Worm (Caenorhabditis elegans) whole organism, L4 larva: ENCODE measurements around the gene cyp-42A1.

ENCODE experiments used
- D1046.2 ChIP-seq: fragments of 200-800 bp; sonication (Bioruptor generic); IDR thresholded peaks from 2 replicates; pipeline ENCODE4 v1.3.6; 2022; ENCODE audit warnings: missing genetic modification characterization, missing compliant biosample characterization
- F10B5.3 ChIP-seq: sonication (generic microtip); optimal IDR thresholded peaks from 2 replicates; lab custom pipeline; 2016; ENCODE audit warnings: mild to moderate bottlenecking, missing genetic modification characterization, missing compliant biosample characterization
- F26F4.8 ChIP-seq: fragments of 200-800 bp; sonication (Bioruptor generic); conservative IDR thresholded peaks from 2 replicates; pipeline ENCODE4 v1.3.6; 2022; ENCODE audit warnings: missing genetic modification characterization, missing compliant biosample characterization
- F37D6.2 ChIP-seq: sonication (generic microtip); optimal IDR thresholded peaks from 2 replicates; lab custom pipeline; 2016; ENCODE audit warnings: mild to moderate bottlenecking, missing genetic modification characterization, missing compliant biosample characterization
- F44E2.7 ChIP-seq: fragments of 200-800 bp; sonication (Bioruptor generic); IDR thresholded peaks from 2 replicates; pipeline ENCODE4 v2.1.2; 2022; ENCODE audit warnings: missing genetic modification characterization, missing compliant biosample characterization
- F49E8.2 ChIP-seq: sonication (generic microtip); optimal IDR thresholded peaks from 2 replicates; lab custom pipeline; 2016; ENCODE audit warnings: missing compliant biosample characterization, mild to moderate bottlenecking, missing genetic modification characterization, borderline replicate concordance
- T26A8.4 ChIP-seq: fragments of 200-800 bp; sonication (Bioruptor generic); IDR thresholded peaks from 2 replicates; pipeline ENCODE4 v1.3.6; 2022; ENCODE audit warnings: missing genetic modification characterization, missing compliant biosample characterization
- ZK546.5 ChIP-seq, 2 experiments: sonication (generic microtip); optimal IDR thresholded peaks; 2 replicates each; lab custom pipeline; 2017; ENCODE audit warnings: missing biosample characterization in 2 of 2, missing genetic modification characterization in 2 of 2
- ama-1 ChIP-seq: fragments of 150-350 bp; optimal IDR thresholded peaks from 2 replicates; lab custom pipeline; 2014; ENCODE audit warnings: inconsistent platforms, mixed read lengths
- arid-1 ChIP-seq: fragments of 200-800 bp; sonication (Bioruptor generic); conservative IDR thresholded peaks from 2 replicates; pipeline ENCODE4 v1.3.6; 2022; ENCODE audit warnings: missing genetic modification reagents, missing genetic modification characterization, missing compliant biosample characterization
- attf-4 ChIP-seq: sonication (generic microtip); optimal IDR thresholded peaks from 3 replicates; lab custom pipeline; 2017; ENCODE audit warnings: missing biosample characterization, missing genetic modification characterization
- ceh-28 ChIP-seq: fragments of 150-350 bp; optimal IDR thresholded peaks from 2 replicates; lab custom pipeline; 2014; ENCODE audit warnings: missing biosample characterization, missing genetic modification reagents, missing genetic modification characterization
- ceh-44 ChIP-seq: fragments of 200-800 bp; sonication (Bioruptor generic); IDR thresholded peaks from 2 replicates; pipeline ENCODE4 v1.3.6; 2022; ENCODE audit warnings: missing genetic modification reagents, missing genetic modification characterization, missing compliant biosample characterization
- ceh-82 ChIP-seq: sonication (generic microtip); optimal IDR thresholded peaks from 2 replicates; lab custom pipeline; 2017; ENCODE audit warnings: missing biosample characterization, missing genetic modification characterization
- ces-1 ChIP-seq: fragments of 150-350 bp; sonication (generic microtip); optimal IDR thresholded peaks from 4 replicates; lab custom pipeline; 2014; ENCODE audit warnings: missing biosample characterization, missing genetic modification reagents, missing genetic modification characterization
- daf-12 ChIP-seq: fragments of 150-350 bp; optimal IDR thresholded peaks from 2 replicates; lab custom pipeline; 2014; ENCODE audit warnings: missing biosample characterization, missing genetic modification reagents, missing genetic modification characterization
- daf-16 ChIP-seq, 3 experiments: sonication (generic microtip); optimal IDR thresholded peaks; 2 replicates each; lab custom pipeline; 2016 to 2017; ENCODE audit warnings: missing genetic modification characterization in 3 of 3, missing genetic modification reagents in 3 of 3, mild to moderate bottlenecking in 2 of 3, missing compliant biosample characterization in 2 of 3, missing biosample characterization in 1 of 3, moderate library complexity in 1 of 3
- daf-19 ChIP-seq: fragments of 200-800 bp; sonication (Bioruptor generic); conservative IDR thresholded peaks from 2 replicates; pipeline ENCODE4 v1.3.6; 2022; ENCODE audit warnings: missing genetic modification characterization, missing compliant biosample characterization
- daf-8 ChIP-seq: fragments of 200-800 bp; sonication (Bioruptor generic); IDR thresholded peaks from 2 replicates; pipeline ENCODE4 v1.3.6; 2022; ENCODE audit warnings: missing genetic modification characterization, missing compliant biosample characterization
- dmd-8 ChIP-seq: fragments of 200-800 bp; sonication (Bioruptor generic); IDR thresholded peaks from 2 replicates; pipeline ENCODE4 v1.3.6; 2022; ENCODE audit warnings: missing genetic modification characterization, missing compliant biosample characterization
- dmd-9 ChIP-seq: fragments of 200-800 bp; sonication (Bioruptor generic); IDR thresholded peaks from 2 replicates; pipeline ENCODE4 v1.3.6; 2022; ENCODE audit warnings: missing genetic modification reagents, missing genetic modification characterization, missing compliant biosample characterization
- fkh-10 ChIP-seq: fragments of 150-350 bp; optimal IDR thresholded peaks from 2 replicates; lab custom pipeline; 2014; ENCODE audit warnings: missing biosample characterization, missing genetic modification reagents, missing genetic modification characterization
- fos-1 ChIP-seq: fragments of 150-350 bp; optimal IDR thresholded peaks from 2 replicates; lab custom pipeline; 2014; ENCODE audit warnings: missing biosample characterization, missing genetic modification characterization
- gei-8 ChIP-seq: fragments of 200-800 bp; sonication (Bioruptor generic); optimal IDR thresholded peaks from 2 replicates; lab custom pipeline; 2018; ENCODE audit warnings: mild to moderate bottlenecking, missing genetic modification characterization, missing compliant biosample characterization
- hlh-11 ChIP-seq: fragments of 200-800 bp; sonication (Bioruptor generic); optimal IDR thresholded peaks from 2 replicates; lab custom pipeline; 2018; ENCODE audit warnings: mild to moderate bottlenecking, missing genetic modification characterization, missing compliant biosample characterization
- hlh-30 ChIP-seq: sonication (generic microtip); optimal IDR thresholded peaks from 2 replicates; lab custom pipeline; 2017; ENCODE audit warnings: antibody characterized with exemption, mild to moderate bottlenecking, missing genetic modification characterization, missing compliant biosample characterization; ENCODE audit not compliant: insufficient read depth
- lim-7 ChIP-seq: fragments of 200-800 bp; sonication (Bioruptor generic); IDR thresholded peaks from 2 replicates; pipeline ENCODE4 v1.3.6; 2022; ENCODE audit warnings: missing genetic modification characterization, missing compliant biosample characterization
- lin-1 ChIP-seq: fragments of 200-800 bp; sonication (Bioruptor generic); IDR thresholded peaks from 2 replicates; pipeline ENCODE4 v1.3.6; 2022; ENCODE audit warnings: missing genetic modification reagents, missing genetic modification characterization, missing compliant biosample characterization
- lin-29 ChIP-seq: fragments of 200-800 bp; sonication (Bioruptor generic); IDR thresholded peaks from 2 replicates; pipeline ENCODE4 v1.3.6; 2022; ENCODE audit warnings: missing genetic modification reagents, missing genetic modification characterization, missing compliant biosample characterization
- lir-3 ChIP-seq: sonication (generic microtip); optimal IDR thresholded peaks from 2 replicates; lab custom pipeline; 2016; ENCODE audit warnings: mild to moderate bottlenecking, missing genetic modification characterization, missing compliant biosample characterization
- lsy-2 ChIP-seq, 2 experiments: fragments of 150-350 bp in 1 of 2; sonication (generic microtip) in 1 of 2; optimal IDR thresholded peaks; 2 replicates each; lab custom pipeline; 2014 to 2017; ENCODE audit warnings: missing biosample characterization in 2 of 2, missing genetic modification characterization in 2 of 2
- madf-5 ChIP-seq, 2 experiments: fragments of 200-800 bp; sonication (Bioruptor generic); IDR thresholded peaks; 2 replicates each; pipeline ENCODE4 v1.3.6; 2022; ENCODE audit warnings: missing compliant biosample characterization in 2 of 2, missing genetic modification characterization in 2 of 2
- mdl-1 ChIP-seq, 2 experiments: fragments of 150-350 bp in 1 of 2; sonication (generic microtip) in 1 of 2; optimal IDR thresholded peaks; 2 replicates each; lab custom pipeline; 2014 to 2017; ENCODE audit warnings: missing biosample characterization in 2 of 2, missing genetic modification characterization in 2 of 2
- mdt-29 ChIP-seq: fragments of 200-800 bp; sonication (Bioruptor generic); IDR thresholded peaks from 2 replicates; pipeline ENCODE4 v1.3.6; 2022; ENCODE audit warnings: missing genetic modification reagents, missing genetic modification characterization, missing compliant biosample characterization
- mxl-2 ChIP-seq: fragments of 200-800 bp; sonication (Bioruptor generic); conservative IDR thresholded peaks from 2 replicates; pipeline ENCODE4 v1.3.6; 2022; ENCODE audit warnings: missing genetic modification reagents, missing genetic modification characterization, missing compliant biosample characterization
- nhr-11 ChIP-seq: fragments of 150-350 bp; optimal IDR thresholded peaks from 2 replicates; lab custom pipeline; 2014; ENCODE audit warnings: missing biosample characterization, missing genetic modification characterization
- nhr-237 ChIP-seq: sonication (generic microtip); optimal IDR thresholded peaks from 2 replicates; lab custom pipeline; 2017; ENCODE audit warnings: missing biosample characterization, missing genetic modification characterization
- nhr-28 ChIP-seq: fragments of 150-350 bp; optimal IDR thresholded peaks from 2 replicates; lab custom pipeline; 2014; ENCODE audit warnings: missing biosample characterization, missing genetic modification characterization
- nhr-48 ChIP-seq: sonication (generic microtip); optimal IDR thresholded peaks from 2 replicates; lab custom pipeline; 2016; ENCODE audit warnings: mild to moderate bottlenecking, missing genetic modification characterization, missing compliant biosample characterization
- nhr-6 ChIP-seq: fragments of 150-350 bp; optimal IDR thresholded peaks from 2 replicates; lab custom pipeline; 2014; ENCODE audit warnings: missing biosample characterization, missing genetic modification characterization
- nhr-76 ChIP-seq: fragments of 150-350 bp; optimal IDR thresholded peaks from 2 replicates; lab custom pipeline; 2014; ENCODE audit warnings: missing biosample characterization, missing genetic modification characterization
- pqm-1 ChIP-seq: sonication (generic microtip); optimal IDR thresholded peaks from 2 replicates; lab custom pipeline; 2017; ENCODE audit warnings: missing biosample characterization, missing genetic modification characterization
- rbr-2 ChIP-seq: sonication (generic microtip); optimal IDR thresholded peaks from 2 replicates; lab custom pipeline; 2016; ENCODE audit warnings: missing genotype, missing genetic modification characterization, missing compliant biosample characterization
- saeg-2 ChIP-seq: fragments of 200-800 bp; sonication (Bioruptor generic); IDR thresholded peaks from 2 replicates; pipeline ENCODE4 v1.3.6; 2022; ENCODE audit warnings: missing genetic modification reagents, missing genetic modification characterization, missing compliant biosample characterization
- set-16 ChIP-seq: fragments of 200-800 bp; sonication (Bioruptor generic); IDR thresholded peaks from 2 replicates; pipeline ENCODE4 v1.3.6; 2022; ENCODE audit warnings: missing genetic modification reagents, missing genetic modification characterization, missing compliant biosample characterization
- snpc-1.2 ChIP-seq: fragments of 200-800 bp; sonication (Bioruptor generic); IDR thresholded peaks from 2 replicates; pipeline ENCODE4 v1.3.6; 2022; ENCODE audit warnings: missing genetic modification reagents, missing genetic modification characterization, missing compliant biosample characterization
- spr-1 ChIP-seq: sonication (generic microtip); optimal IDR thresholded peaks from 2 replicates; lab custom pipeline; 2016; ENCODE audit warnings: mild to moderate bottlenecking, missing genetic modification characterization, missing compliant biosample characterization
- tra-1 ChIP-seq: fragments of 200-800 bp; sonication (Bioruptor generic); IDR thresholded peaks from 2 replicates; pipeline ENCODE4 v1.3.6; 2022; ENCODE audit warnings: missing genetic modification reagents, missing genetic modification characterization, missing compliant biosample characterization
- vab-7 ChIP-seq: fragments of 200-800 bp; sonication (Bioruptor generic); IDR thresholded peaks from 2 replicates; pipeline ENCODE4 v1.3.6; 2022; ENCODE audit warnings: missing genetic modification reagents, missing genetic modification characterization, missing compliant biosample characterization
- zfp-3 ChIP-seq: fragments of 200-800 bp; sonication (Bioruptor generic); conservative IDR thresholded peaks from 2 replicates; pipeline ENCODE4 v1.3.6; 2022; ENCODE audit warnings: missing genetic modification reagents, missing genetic modification characterization, missing compliant biosample characterization
- ztf-11 ChIP-seq: fragments of 150-350 bp; optimal IDR thresholded peaks from 2 replicates; lab custom pipeline; 2014; ENCODE audit warnings: missing biosample characterization, missing genetic modification characterization

Gene cyp-42A1

DNA sequence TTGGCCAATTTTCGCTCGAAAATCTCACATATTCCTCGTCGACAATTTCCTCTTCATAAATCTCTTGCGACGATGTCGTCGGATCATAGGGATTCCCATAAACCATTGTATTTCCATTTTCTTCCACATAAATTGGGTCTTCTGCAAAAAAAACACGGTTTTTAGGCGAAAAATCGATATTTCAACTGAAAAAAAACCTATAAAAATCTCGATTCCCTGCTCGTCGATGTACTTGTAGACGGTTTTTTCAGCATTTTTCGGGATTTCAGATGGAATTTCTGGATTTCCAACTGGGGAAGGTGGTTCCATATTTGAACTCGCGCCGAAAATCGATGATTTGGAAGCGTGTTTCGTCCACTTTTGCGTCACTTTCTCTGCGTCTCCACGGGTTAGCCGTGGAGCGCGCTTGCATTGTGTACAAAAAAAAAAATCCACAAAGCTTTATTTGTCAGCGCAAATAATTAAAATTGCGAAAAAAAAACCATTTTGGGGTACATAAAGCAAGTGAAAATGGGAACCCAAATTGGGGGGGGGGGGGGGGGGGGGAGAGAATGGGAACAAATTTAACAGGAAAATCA, 55.7 kb downstream of the cyp-42A1 start, which contains the start of gene Y39B6A.43 (continued):
- peak; percentile 77 for TF ChIP-seq nhr-48 (tag; lab: Kevin White, UChicago)
- TF ChIP-seq F37D6.2 (tag; lab: Kevin White, UChicago): peak; percentile 95
- TF ChIP-seq nhr-28 (tag; lab: Kevin White, UChicago): peak; percentile 91
- peak; percentile 82; the same call in 1 of the 2 replicates for TF ChIP-seq D1046.2
- TF ChIP-seq lim-7 (GFP tag; lab: Robert Waterston, UW): peak; percentile 41; the same call in 1 of the 2 replicates
- peak; percentile 39 to 53 for TF ChIP-seq daf-16 (GFP tag; optimal IDR thresholded peaks at IDR 0.05; lab: Kevin White, UChicago)
- TF ChIP-seq daf-16 (tag; optimal IDR thresholded peaks at IDR 0.05; lab: Kevin White, UChicago): peak; percentile 91
- TF ChIP-seq F49E8.2 (tag; lab: Kevin White, UChicago): peak; percentile 96
- no peak for TF ChIP-seq F26F4.8 (GFP tag; lab: Robert Waterston, UW)
- peak; percentile 85 to 92 for TF ChIP-seq madf-5 (GFP tag; IDR thresholded peaks at IDR 0.05; lab: Robert Waterston, UW)
- peak in 1 of 2 experiments; percentile 68 for TF ChIP-seq ZK546.5 (tag; optimal IDR thresholded peaks at IDR 0.05; lab: Kevin White, UChicago)
- peak; percentile 97 for TF ChIP-seq T26A8.4 (GFP tag; lab: Robert Waterston, UW)
- TF ChIP-seq spr-1 (tag; lab: Kevin White, UChicago): peak; percentile 86
- TF ChIP-seq gei-8 (GFP tag; lab: Kevin White, UChicago): peak; percentile 24
- TF ChIP-seq vab-7 (GFP tag; lab: Robert Waterston, UW): peak; percentile 83
- peak; percentile 55 for TF ChIP-seq nhr-76
- peak; percentile 96 for TF ChIP-seq rbr-2 (tag; lab: Kevin White, UChicago)
- TF ChIP-seq lsy-2 (tag; optimal IDR thresholded peaks at IDR 0.05; lab: Kevin White, UChicago): peak; percentile 91 to 97
- peak; percentile 70 for TF ChIP-seq nhr-237 (tag; lab: Kevin White, UChicago)
- TF ChIP-seq zfp-3 (GFP tag; lab: Robert Waterston, UW): peak; percentile 97
- peak; percentile 94 for TF ChIP-seq nhr-6 (tag; lab: Kevin White, UChicago)
- TF ChIP-seq ama-1 (lab: Kevin White, UChicago): peak; percentile 80
- peak; percentile 80; the same call in 1 of the 2 replicates for TF ChIP-seq dmd-8 (GFP tag; lab: Robert Waterston, UW)
- TF ChIP-seq F44E2.7 (GFP tag; lab: Robert Waterston, UW): peak; percentile 81; the same call in 1 of the 2 replicates
- peak; percentile 64 for TF ChIP-seq set-16
- TF ChIP-seq pqm-1 (tag; lab: Kevin White, UChicago): peak; percentile 11
- no peak for TF ChIP-seq ceh-82 (tag; lab: Kevin White, UChicago)
- TF ChIP-seq lir-3 (tag; lab: Kevin White, UChicago): peak; percentile 24
- TF ChIP-seq lin-29 (GFP tag; lab: Robert Waterston, UW): peak; percentile 96
- TF ChIP-seq fkh-10 (GFP tag; lab: Kevin White, UChicago): peak; percentile 78
- peak; percentile 69 for TF ChIP-seq F10B5.3 (tag; lab: Kevin White, UChicago)
- TF ChIP-seq lin-1 (GFP tag; lab: Robert Waterston, UW): peak; percentile 86
- peak; percentile 88 for TF ChIP-seq nhr-11 (tag; lab: Kevin White, UChicago)
- no peak for TF ChIP-seq daf-19
- peak; percentile 78 for TF ChIP-seq ces-1 (GFP tag; lab: Kevin White, UChicago)
- TF ChIP-seq hlh-11 (tag; lab: Kevin White, UChicago): peak; percentile 94
- peak; percentile 94 for TF ChIP-seq ceh-44 (GFP tag; lab: Robert Waterston, UW)
- TF ChIP-seq mxl-2: peak; percentile 84
- peak in 1 of 2 experiments; percentile 58 for TF ChIP-seq mdl-1 (tag; optimal IDR thresholded peaks at IDR 0.05; lab: Kevin White, UChicago)
- no peak for TF ChIP-seq daf-12 (tag; lab: Kevin White, UChicago)
- TF ChIP-seq daf-8 (GFP tag; lab: Robert Waterston, UW): no peak
- TF ChIP-seq arid-1 (GFP tag; lab: Robert Waterston, UW): peak; percentile 97
- TF ChIP-seq tra-1: peak; percentile 97
- peak; percentile 95 for TF ChIP-seq mdt-29 (GFP tag; lab: Robert Waterston, UW)
- TF ChIP-seq snpc-1.2: peak; percentile 86
- peak; percentile 92 for TF ChIP-seq saeg-2 (GFP tag; lab: Robert Waterston, UW)
- no peak for TF ChIP-seq attf-4
- TF ChIP-seq fos-1: peak; percentile 48
- peak; percentile 13 for TF ChIP-seq ceh-28 (tag; lab: Kevin White, UChicago)
- TF ChIP-seq dmd-9 (GFP tag; lab: Robert Waterston, UW): peak; percentile 96
- no peak for TF ChIP-seq ztf-11 (tag; lab: Kevin White, UChicago)
- peak; percentile 90 for TF ChIP-seq hlh-30
